Worm (Caenorhabditis elegans) whole organism, young adult: ENCODE results near the gene dpy-10.

Source experiments
- B0035.1 ChIP-seq: sonication (generic microtip); optimal IDR thresholded peaks from 2 replicates; lab custom pipeline; 2016; ENCODE audit warnings: missing genetic modification characterization, mild to moderate bottlenecking, missing compliant biosample characterization, missing genotype, missing genetic modification reagents
- mcd-1 ChIP-seq: fragments of 200-800 bp; sonication (Bioruptor generic); IDR thresholded peaks from 2 replicates; pipeline ENCODE4 v1.3.6; 2022; ENCODE audit warnings: missing genetic modification reagents, missing genetic modification characterization, missing compliant biosample characterization
- nfyb-1 ChIP-seq: fragments of 200-800 bp; sonication (Bioruptor generic); IDR thresholded peaks from 2 replicates; pipeline ENCODE4 v1.3.6; 2022; ENCODE audit warnings: missing genetic modification reagents, missing genetic modification characterization, missing compliant biosample characterization
- tbp1 ChIP-seq: fragments of 200-800 bp; sonication (Bioruptor generic); optimal IDR thresholded peaks from 2 replicates; lab custom pipeline; 2018; ENCODE audit warnings: mild to moderate bottlenecking, missing genetic modification characterization, missing compliant biosample characterization

- no peak for TF ChIP-seq nfyb-1 (GFP tag; lab: Robert Waterston, UW)
- TF ChIP-seq mcd-1 (GFP tag; lab: Robert Waterston, UW) = no peak
- TF ChIP-seq B0035.1 (tag; lab: Kevin White, UChicago) = no peak
- no peak for TF ChIP-seq tbp1 (GFP tag; lab: Kevin White, UChicago)
Measured at ce11 chrII:6744648-6745047, 32.6 kb upstream of the dpy-10 start, which contains the start of gene ins-15.
